Fruit fly (Drosophila melanogaster) whole organism, embryonic: ENCODE measurements around the gene Lamtor5.
A peak's percentile ranks its signal among the peaks of the same experiment; 100 is the strongest.

Experiments
- Atf3 ChIP-seq: fragments of 200-800 bp; sonication (Bioruptor generic); optimal IDR thresholded peaks from 3 replicates; lab custom pipeline; 2016; ENCODE audit warnings: missing biosample characterization, missing genetic modification characterization
- Atf6 ChIP-seq: fragments of 200-800 bp; sonication (Bioruptor generic); IDR thresholded peaks from 2 replicates; pipeline ENCODE4 v1.3.6; 2022; ENCODE audit warnings: missing biosample characterization, missing genetic modification characterization
- Bdp1 ChIP-seq: fragments of 200-800 bp; sonication (Bioruptor generic); optimal IDR thresholded peaks from 3 replicates; lab custom pipeline; 2016; ENCODE audit warnings: missing biosample characterization, missing genetic modification characterization
- CG10565 ChIP-seq: fragments of 200-800 bp; sonication (Bioruptor generic); optimal IDR thresholded peaks from 3 replicates; lab custom pipeline; 2016; ENCODE audit warnings: missing biosample characterization, mild to moderate bottlenecking, missing genetic modification characterization
- CG10959 ChIP-seq: fragments of 200-800 bp; sonication (Bioruptor generic); IDR thresholded peaks from 2 replicates; pipeline ENCODE4 v1.3.6; 2022; ENCODE audit warnings: missing biosample characterization, missing genetic modification characterization
- CG11398 ChIP-seq: fragments of 200-800 bp; sonication (Bioruptor generic); optimal IDR thresholded peaks from 2 replicates; lab custom pipeline; 2016; ENCODE audit warnings: missing biosample characterization, missing genetic modification characterization
- CG12391 ChIP-seq: fragments of 200-800 bp; sonication (Bioruptor generic); optimal IDR thresholded peaks from 3 replicates; lab custom pipeline; 2018; ENCODE audit warnings: missing biosample characterization, mild to moderate bottlenecking, missing genetic modification characterization, moderate library complexity
- CG12659 ChIP-seq: fragments of 200-800 bp; sonication (Bioruptor generic); optimal IDR thresholded peaks from 3 replicates; lab custom pipeline; 2017; ENCODE audit warnings: mild to moderate bottlenecking, missing biosample characterization, missing genetic modification reagents, missing genetic modification characterization
- CG1603 ChIP-seq: fragments of 200-800 bp; sonication (Bioruptor generic); optimal IDR thresholded peaks from 2 replicates; lab custom pipeline; 2019; ENCODE audit warnings: missing biosample characterization, mild to moderate bottlenecking, missing genetic modification characterization, moderate library complexity
- CG16863 ChIP-seq: fragments of 200-800 bp; sonication (Bioruptor generic); optimal IDR thresholded peaks from 3 replicates; lab custom pipeline; 2016; ENCODE audit warnings: missing biosample characterization, missing genetic modification characterization
- CG17359 ChIP-seq: fragments of 200-800 bp; sonication (Bioruptor generic); optimal IDR thresholded peaks from 3 replicates; lab custom pipeline; 2018; ENCODE audit warnings: missing biosample characterization, mild to moderate bottlenecking, missing genetic modification characterization, moderate library complexity
- CG17568 ChIP-seq: fragments of 200-800 bp; sonication (Bioruptor generic); optimal IDR thresholded peaks from 2 replicates; lab custom pipeline; 2018; ENCODE audit warnings: missing biosample characterization, mild to moderate bottlenecking, missing genetic modification characterization, moderate library complexity
- CG18011 ChIP-seq: fragments of 200-800 bp; sonication (Bioruptor generic); optimal IDR thresholded peaks from 2 replicates; lab custom pipeline; 2017; ENCODE audit warnings: missing biosample characterization, missing genetic modification characterization, mild to moderate bottlenecking, moderate library complexity, missing genotype
- CG2116 ChIP-seq: fragments of 200-800 bp; sonication (Bioruptor generic); optimal IDR thresholded peaks from 3 replicates; lab custom pipeline; 2018; ENCODE audit warnings: missing biosample characterization, mild to moderate bottlenecking, missing genetic modification characterization
- CG3065 ChIP-seq: fragments of 200-800 bp; sonication (Bioruptor generic); optimal IDR thresholded peaks from 2 replicates; lab custom pipeline; 2016; ENCODE audit warnings: missing biosample characterization, missing genetic modification characterization
- CG31365 ChIP-seq: fragments of 200-800 bp; sonication (Bioruptor generic); optimal IDR thresholded peaks from 2 replicates; lab custom pipeline; 2018; ENCODE audit warnings: missing biosample characterization, mild to moderate bottlenecking, missing genetic modification characterization
- CG32767 ChIP-seq: fragments of 200-800 bp; sonication (Bioruptor generic); IDR thresholded peaks from 2 replicates; pipeline ENCODE4 v1.3.6; 2022; ENCODE audit warnings: missing biosample characterization, missing genetic modification characterization
- CG33557 ChIP-seq: fragments of 200-800 bp; sonication (Bioruptor generic); optimal IDR thresholded peaks from 2 replicates; lab custom pipeline; 2019; ENCODE audit warnings: missing biosample characterization, mild to moderate bottlenecking, missing genetic modification characterization, moderate library complexity
- CG6654 ChIP-seq: fragments of 200-800 bp; sonication (Bioruptor generic); optimal IDR thresholded peaks from 2 replicates; lab custom pipeline; 2017; ENCODE audit warnings: missing biosample characterization, mild to moderate bottlenecking, missing genetic modification characterization
- CG6765 ChIP-seq: fragments of 200-800 bp; sonication (Bioruptor generic); optimal IDR thresholded peaks from 3 replicates; lab custom pipeline; 2017; ENCODE audit warnings: missing biosample characterization, mild to moderate bottlenecking, missing genetic modification characterization
- CG6813 ChIP-seq: fragments of 200-800 bp; sonication (Bioruptor generic); optimal IDR thresholded peaks from 2 replicates; lab custom pipeline; 2017; ENCODE audit warnings: missing biosample characterization, missing genetic modification characterization, mild to moderate bottlenecking, moderate library complexity, missing genetic modification reagents
- CG8089 ChIP-seq: fragments of 200-800 bp; sonication (Bioruptor generic); optimal IDR thresholded peaks from 3 replicates; lab custom pipeline; 2016; ENCODE audit warnings: missing biosample characterization, missing genetic modification characterization
- CG8944 ChIP-seq: fragments of 200-800 bp; sonication (Bioruptor generic); optimal IDR thresholded peaks from 3 replicates; lab custom pipeline; 2016; ENCODE audit warnings: missing biosample characterization, missing genetic modification characterization
- CHES-1-like ChIP-seq: fragments of 200-800 bp; sonication (Bioruptor generic); optimal IDR thresholded peaks from 2 replicates; lab custom pipeline; 2016; ENCODE audit warnings: missing biosample characterization, missing genetic modification characterization
- CrebB ChIP-seq: fragments of 200-800 bp; sonication (Bioruptor generic); optimal IDR thresholded peaks from 3 replicates; lab custom pipeline; 2018; ENCODE audit warnings: missing biosample characterization, mild to moderate bottlenecking, missing genetic modification characterization
- Dek ChIP-seq: fragments of 200-800 bp; sonication (Bioruptor generic); optimal IDR thresholded peaks from 3 replicates; lab custom pipeline; 2019; ENCODE audit warnings: missing biosample characterization, mild to moderate bottlenecking, missing genetic modification characterization, moderate library complexity
- Drgx ChIP-seq: fragments of 200-800 bp; sonication (Bioruptor generic); IDR thresholded peaks from 2 replicates; pipeline ENCODE4 v1.3.6; 2022; ENCODE audit warnings: missing biosample characterization, missing genetic modification characterization
- E2f2 ChIP-seq: fragments of 200-800 bp; sonication (Bioruptor generic); IDR thresholded peaks from 2 replicates; pipeline ENCODE4 v1.3.6; 2022; ENCODE audit warnings: missing biosample characterization, missing genetic modification characterization
- Hr39 ChIP-seq: fragments of >200 bp; optimal IDR thresholded peaks from 2 replicates; lab custom pipeline; 2017
- Lim3 ChIP-seq: fragments of 200-800 bp; sonication (Bioruptor generic); IDR thresholded peaks from 2 replicates; pipeline ENCODE4 v1.3.6; 2022; ENCODE audit warnings: missing biosample characterization, missing genetic modification characterization
- Meics ChIP-seq: fragments of 200-800 bp; sonication (Bioruptor generic); optimal IDR thresholded peaks from 2 replicates; lab custom pipeline; 2017; ENCODE audit warnings: missing biosample characterization, mild to moderate bottlenecking, missing genetic modification characterization
- Ravus ChIP-seq: fragments of 200-800 bp; sonication (Bioruptor generic); IDR thresholded peaks from 2 replicates; pipeline ENCODE4 v1.3.6; 2022; ENCODE audit warnings: missing biosample characterization, missing genetic modification characterization
- Rx ChIP-seq: fragments of 200-800 bp; sonication (Bioruptor generic); IDR thresholded peaks from 2 replicates; pipeline ENCODE4 v1.3.6; 2022; ENCODE audit warnings: missing biosample characterization, missing genetic modification characterization
- Spps ChIP-seq: fragments of 200-800 bp; sonication (Bioruptor generic); optimal IDR thresholded peaks from 2 replicates; lab custom pipeline; 2018; ENCODE audit warnings: missing biosample characterization, mild to moderate bottlenecking, missing genetic modification characterization
- ato ChIP-seq: fragments of 200-800 bp; sonication (Bioruptor generic); IDR thresholded peaks from 2 replicates; pipeline ENCODE4 v1.3.6; 2022; ENCODE audit warnings: missing biosample characterization, missing genetic modification characterization; ENCODE audit not compliant: partially characterized antibody
- bab2 ChIP-seq: fragments of 200-800 bp; sonication (Bioruptor generic); optimal IDR thresholded peaks from 2 replicates; lab custom pipeline; 2016; ENCODE audit warnings: missing biosample characterization, missing genetic modification characterization
- cato ChIP-seq: fragments of 200-800 bp; sonication (Bioruptor generic); optimal IDR thresholded peaks from 2 replicates; lab custom pipeline; 2016; ENCODE audit warnings: missing biosample characterization, missing genetic modification characterization, borderline replicate concordance
- cwo ChIP-seq: fragments of 200-800 bp; sonication (Bioruptor generic); optimal IDR thresholded peaks from 3 replicates; lab custom pipeline; 2017; ENCODE audit warnings: missing biosample characterization, missing genetic modification characterization, mild to moderate bottlenecking, moderate library complexity, missing genetic modification reagents
- dan ChIP-seq: fragments of 200-800 bp; sonication (Bioruptor generic); IDR thresholded peaks from 2 replicates; pipeline ENCODE4 v1.3.6; 2022; ENCODE audit warnings: missing biosample characterization, missing genetic modification characterization
- emc ChIP-seq: fragments of 200-800 bp; sonication (Bioruptor generic); optimal IDR thresholded peaks from 2 replicates; lab custom pipeline; 2016; ENCODE audit warnings: missing biosample characterization, missing genetic modification characterization
- esg ChIP-seq: fragments of 200-800 bp; sonication (Bioruptor generic); conservative IDR thresholded peaks from 2 replicates; pipeline ENCODE4 v1.3.6; 2022; ENCODE audit warnings: missing biosample characterization, missing genetic modification characterization
- grau ChIP-seq: fragments of 200-800 bp; optimal IDR thresholded peaks from 3 replicates; lab custom pipeline; 2019; ENCODE audit warnings: missing biosample characterization, mild to moderate bottlenecking, missing genetic modification characterization, moderate library complexity
- gsb ChIP-seq: fragments of 200-800 bp; sonication (Bioruptor generic); IDR thresholded peaks from 2 replicates; pipeline ENCODE4 v1.3.6; 2022; ENCODE audit warnings: missing biosample characterization, missing genetic modification characterization
- gt ChIP-seq: fragments of 200-800 bp; sonication (Bioruptor generic); IDR thresholded peaks from 2 replicates; pipeline ENCODE4 v1.3.6; 2022; ENCODE audit warnings: missing biosample characterization, missing genetic modification characterization
- inv ChIP-seq: fragments of 200-800 bp; sonication (Bioruptor generic); IDR thresholded peaks from 2 replicates; pipeline ENCODE4 v1.3.6; 2022; ENCODE audit warnings: missing biosample characterization, missing genetic modification characterization; ENCODE audit not compliant: partially characterized antibody
- nom ChIP-seq: fragments of 200-800 bp; sonication (Bioruptor generic); optimal IDR thresholded peaks from 2 replicates; lab custom pipeline; 2017; ENCODE audit warnings: missing biosample characterization, missing genetic modification characterization, mild to moderate bottlenecking, moderate library complexity, missing genetic modification reagents
- otp ChIP-seq: fragments of 200-800 bp; sonication (Bioruptor generic); IDR thresholded peaks from 3 replicates; pipeline ENCODE4, ENCODE4 v1.3.6; 2022; ENCODE audit warnings: missing biosample characterization, missing genetic modification characterization
- slp2 ChIP-seq: fragments of 200-800 bp; sonication (Bioruptor generic); optimal IDR thresholded peaks from 2 replicates; lab custom pipeline; 2016; ENCODE audit warnings: missing biosample characterization, missing genetic modification characterization
- sr ChIP-seq: fragments of 200-800 bp; sonication (Bioruptor generic); IDR thresholded peaks from 3 replicates; pipeline ENCODE4 v1.3.6; 2022; ENCODE audit warnings: missing biosample characterization, missing genetic modification characterization
- tll ChIP-seq, 2 experiments: fragments of 200-800 bp in 1 of 2; fragments of >200 bp in 1 of 2; sonication (Bioruptor generic) in 1 of 2; optimal IDR thresholded peaks; 2 replicates each; lab custom pipeline; 2017 to 2019; ENCODE audit warnings: missing biosample characterization in 2 of 2, missing genetic modification characterization in 2 of 2, mild to moderate bottlenecking in 1 of 2, moderate library complexity in 1 of 2

The Lamtor5 gene

dm6 chrX:1861620-1862184 is 2.9 kb upstream of the Lamtor5 start, which contains the start of gene deltaCOP (continued):
- TF ChIP-seq otp (GFP tag; lab: Robert Waterston, UW) (no peak), gsb (GFP tag; lab: Robert Waterston, UW) (peak; percentile 61), CG12391 (tag; lab: Kevin White, UChicago) (peak; percentile 78), CG17359 (tag; lab: Kevin White, UChicago) (peak; percentile 76), Hr39 (no peak), CrebB (tag; lab: Kevin White, UChicago) (peak; percentile 31), Rx (GFP tag; lab: Robert Waterston, UW) (peak; percentile 59; the same call in 1 of the 2 replicates), Drgx (GFP tag; lab: Robert Waterston, UW) (peak; percentile 77), CG33557 (GFP tag; lab: Kevin White, UChicago) (peak; percentile 57), Dek (tag; lab: Kevin White, UChicago) (peak; percentile 74), slp2 (GFP tag; lab: Kevin White, UChicago) (peak; percentile 87), grau (tag; lab: Kevin White, UChicago) (peak; percentile 83), Atf6 (peak; percentile 84), CG8089 (GFP tag; lab: Kevin White, UChicago) (peak; percentile 88), Bdp1 (GFP tag; lab: Kevin White, UChicago) (peak; percentile 83), CG6654 (GFP tag; lab: Kevin White, UChicago) (peak; percentile 32), E2f2 (GFP tag; lab: Robert Waterston, UW) (peak; percentile 68), CG8944 (GFP tag; lab: Kevin White, UChicago) (peak; percentile 92), CG10959 (GFP tag; lab: Robert Waterston, UW) (peak; percentile 55), Spps (tag; lab: Kevin White, UChicago) (peak; percentile 14), CG1603 (tag; lab: Kevin White, UChicago) (no peak), emc (GFP tag; lab: Kevin White, UChicago) (peak; percentile 69), CHES-1-like (GFP tag; lab: Kevin White, UChicago) (peak; percentile 94), CG6765 (GFP tag; lab: Kevin White, UChicago) (peak; percentile 45), gt (GFP tag; lab: Robert Waterston, UW) (no peak), Atf3 (GFP tag; lab: Kevin White, UChicago) (peak; percentile 86), Meics (GFP tag; lab: Kevin White, UChicago) (peak; percentile 81), CG2116 (GFP tag; lab: Kevin White, UChicago) (peak; percentile 60), CG32767 (GFP tag; lab: Robert Waterston, UW) (peak; percentile 72; the same call in 1 of the 2 replicates), CG3065 (GFP tag; lab: Kevin White, UChicago) (peak; percentile 74), CG10565 (GFP tag; lab: Kevin White, UChicago) (peak; percentile 43), Ravus (GFP tag; lab: Robert Waterston, UW) (peak; percentile 24; the same call in 1 of the 2 replicates), nom (GFP tag; lab: Kevin White, UChicago) (peak; percentile 61), dan (GFP tag; lab: Robert Waterston, UW) (no peak), CG18011 (GFP tag; lab: Kevin White, UChicago) (peak; percentile 55), inv (GFP tag; lab: Robert Waterston, UW) (no peak), CG11398 (GFP tag; lab: Kevin White, UChicago) (peak; percentile 86), CG16863 (GFP tag; lab: Kevin White, UChicago) (peak; percentile 89), Lim3 (GFP tag; lab: Robert Waterston, UW) (no peak), CG31365 (tag; lab: Kevin White, UChicago) (no peak), sr (GFP tag; lab: Robert Waterston, UW) (no peak), ato (GFP tag; lab: Robert Waterston, UW) (no peak), CG17568 (GFP tag; lab: Kevin White, UChicago) (no peak), CG12659 (GFP tag; lab: Kevin White, UChicago) (peak; percentile 90), CG6813 (peak; percentile 51), cwo (GFP tag; lab: Kevin White, UChicago) (peak; percentile 65), esg (GFP tag; lab: Robert Waterston, UW) (peak; percentile 82), bab2 (GFP tag; lab: Kevin White, UChicago) (peak; percentile 91), cato (GFP tag; lab: Kevin White, UChicago) (peak; percentile 73), tll (GFP tag; optimal IDR thresholded peaks at IDR 0.05; lab: Kevin White, UChicago) (peak in 1 of 2 experiments; percentile 69)
